Worm (Caenorhabditis elegans) whole organism, midembryonic: ENCODE measurements around the gene F21C10.6.

Experiments used
- T22C8.4 ChIP-seq: fragments of 200-800 bp; sonication (Bioruptor generic); IDR thresholded peaks from 2 replicates; pipeline ENCODE4 v1.3.6; 2022; ENCODE audit warnings: missing genetic modification characterization, missing compliant biosample characterization
- cog-1 ChIP-seq: sonication (generic microtip); optimal IDR thresholded peaks from 2 replicates; lab custom pipeline; 2016; ENCODE audit warnings: missing genetic modification characterization, missing compliant biosample characterization
- flt-1 ChIP-seq: fragments of 200-800 bp; sonication (Bioruptor generic); IDR thresholded peaks from 2 replicates; pipeline ENCODE4 v1.3.6; 2022; ENCODE audit warnings: missing genetic modification characterization, missing compliant biosample characterization
- klf-2 ChIP-seq: fragments of 200-800 bp; sonication (Bioruptor generic); conservative IDR thresholded peaks from 2 replicates; pipeline ENCODE4 v1.3.6; 2022; ENCODE audit warnings: missing genetic modification reagents, missing genetic modification characterization, missing compliant biosample characterization
- med-1 ChIP-seq: sonication (generic microtip); optimal IDR thresholded peaks from 2 replicates; lab custom pipeline; 2017; ENCODE audit warnings: missing genetic modification characterization, mild to moderate bottlenecking, missing compliant biosample characterization, antibody characterized with exemption, missing genetic modification reagents; ENCODE audit not compliant: insufficient read depth
- ref-1 ChIP-seq: fragments of 200-800 bp; sonication (Bioruptor generic); conservative IDR thresholded peaks from 2 replicates; pipeline ENCODE4 v1.3.6; 2022; ENCODE audit warnings: missing genetic modification reagents, missing genetic modification characterization, missing compliant biosample characterization
- tab-1 ChIP-seq: fragments of 200-800 bp; sonication (Bioruptor generic); IDR thresholded peaks from 2 replicates; pipeline ENCODE4 v1.3.6; 2022; ENCODE audit warnings: missing genetic modification characterization, missing compliant biosample characterization
- ztf-23 ChIP-seq: fragments of 200-800 bp; sonication (Bioruptor generic); IDR thresholded peaks from 2 replicates; pipeline ENCODE4 v1.3.6; 2022; ENCODE audit warnings: missing genetic modification reagents, missing genetic modification characterization, missing compliant biosample characterization
- ztf-29 ChIP-seq: fragments of 200-800 bp; sonication (Bioruptor generic); IDR thresholded peaks from 2 replicates; pipeline ENCODE4 v1.3.6; 2022; ENCODE audit warnings: missing genetic modification reagents, missing genetic modification characterization, missing compliant biosample characterization

- no peak for TF ChIP-seq tab-1
- TF ChIP-seq ztf-23 (GFP tag; lab: Robert Waterston, UW): no peak
- TF ChIP-seq klf-2 (GFP tag; lab: Robert Waterston, UW): no peak
- TF ChIP-seq flt-1 (GFP tag; lab: Robert Waterston, UW): no peak
- TF ChIP-seq T22C8.4: no peak
- no peak for TF ChIP-seq ref-1 (GFP tag; lab: Robert Waterston, UW)
- no peak for TF ChIP-seq med-1 (GFP tag; lab: Kevin White, UChicago)
- TF ChIP-seq ztf-29 (GFP tag; lab: Robert Waterston, UW): no peak
- no peak for TF ChIP-seq cog-1 (tag; lab: Kevin White, UChicago)
Measured at ce11 chrV:9092209-9092608, 32.1 kb upstream of the F21C10.6 start, which contains the start of gene T27E4.1.
